Worm (Caenorhabditis elegans) whole organism, L4/young adult: ENCODE results near the gene bed-1.

Experiments
- dao-5 ChIP-seq: sonication (generic microtip); optimal IDR thresholded peaks from 2 replicates; lab custom pipeline; 2016; ENCODE audit warnings: missing genotype, missing genetic modification characterization, moderate library complexity, missing compliant biosample characterization
- him-1 ChIP-seq: sonication (generic microtip); optimal IDR thresholded peaks from 2 replicates; lab custom pipeline; 2016; ENCODE audit warnings: missing genotype, missing genetic modification reagents, missing genetic modification characterization, missing compliant biosample characterization

- no peak for TF ChIP-seq him-1 (tag; lab: Kevin White, UChicago)
- TF ChIP-seq dao-5 (tag; lab: Kevin White, UChicago) = no peak
Measured at ce11 chrV:19082541-19082940, 42.2 kb downstream of the bed-1 start, which contains the start of gene nhr-95.
